Worm (Caenorhabditis elegans): ENCODE data around the gene aos-1.

aos-1 gene

ce11 chrV:10112187-10112586 lies 17.9 kb downstream of the aos-1 start, which contains the start of gene C08B6.3:
TSS of gene C08B6.3 (minus strand) at chrV:10112287.
- TF ChIP-seq nhr-76 (tag; optimal IDR thresholded peaks at IDR 0.05) (no peak), ceh-44 (GFP tag; IDR thresholded peaks at IDR 0.05) (no peak), rbr-2 (tag; optimal IDR thresholded peaks at IDR 0.05) (no peak), T20F7.1 (GFP tag; optimal IDR thresholded peaks at IDR 0.05) (no peak), cey-2 (tag; optimal IDR thresholded peaks at IDR 0.05; ENCODE audit: borderline replicate concordance, insufficient read depth) (no peak), Y105C5A.15 (GFP tag; IDR thresholded peaks at IDR 0.05) (no peak), lin-15B (tag; optimal IDR thresholded peaks at IDR 0.05) (no peak), zip-11 (GFP tag; IDR thresholded peaks at IDR 0.05) (no peak), lin-38 (GFP tag; IDR thresholded peaks at IDR 0.05) (no peak), daf-16 (GFP tag; optimal IDR thresholded peaks at IDR 0.05) (no peak), daf-16 (tag; optimal IDR thresholded peaks at IDR 0.05) (peak; percentile 8), Y48G9A.11 (GFP tag; IDR thresholded peaks at IDR 0.05) (no peak), mxl-3 (GFP tag; optimal IDR thresholded peaks at IDR 0.05) (no peak), mes-2 (tag; optimal IDR thresholded peaks at IDR 0.05; ENCODE audit: poor library complexity, severe bottlenecking) (no peak), set-16 (GFP tag; IDR thresholded peaks at IDR 0.05) (no peak), mep-1 (tag; optimal IDR thresholded peaks at IDR 0.05) (no peak), unc-62 (GFP tag; optimal IDR thresholded peaks at IDR 0.05 in 1 of 2) (peak in 1 of 2 experiments; percentile 18), unc-62 (tag; optimal IDR thresholded peaks at IDR 0.05) (no peak)

ce11 chrV:10111129-10111528 lies 19.0 kb downstream of the aos-1 start:
- no peak for TF ChIP-seq zag-1 (tag; optimal IDR thresholded peaks at IDR 0.05)
- TF ChIP-seq daf-16 (GFP tag; optimal IDR thresholded peaks at IDR 0.05): no peak
- TF ChIP-seq daf-16 (tag; optimal IDR thresholded peaks at IDR 0.05): peak; percentile 53
- no peak for TF ChIP-seq nhr-76 (tag; optimal IDR thresholded peaks at IDR 0.05)
- TF ChIP-seq aha-1 (tag): no peak
- TF ChIP-seq jun-1 (tag; optimal IDR thresholded peaks at IDR 0.05): no peak
- TF ChIP-seq pqm-1 (tag; optimal IDR thresholded peaks at IDR 0.05): peak; percentile 44
- TF ChIP-seq attf-4 (tag; optimal IDR thresholded peaks at IDR 0.05): no peak
- TF ChIP-seq nhr-77 (tag; optimal IDR thresholded peaks at IDR 0.05): no peak
- TF ChIP-seq F10B5.3 (tag; optimal IDR thresholded peaks at IDR 0.05): no peak
- TF ChIP-seq nhr-25 (tag; optimal IDR thresholded peaks at IDR 0.05; ENCODE audit: borderline replicate concordance, insufficient read depth): no peak
- no peak for TF ChIP-seq D1046.2 (GFP tag; IDR thresholded peaks at IDR 0.05)
- no peak for TF ChIP-seq nhr-11 (tag; optimal IDR thresholded peaks at IDR 0.05)
- TF ChIP-seq nhr-28 (tag; optimal IDR thresholded peaks at IDR 0.05): peak; percentile 17

DNA sequence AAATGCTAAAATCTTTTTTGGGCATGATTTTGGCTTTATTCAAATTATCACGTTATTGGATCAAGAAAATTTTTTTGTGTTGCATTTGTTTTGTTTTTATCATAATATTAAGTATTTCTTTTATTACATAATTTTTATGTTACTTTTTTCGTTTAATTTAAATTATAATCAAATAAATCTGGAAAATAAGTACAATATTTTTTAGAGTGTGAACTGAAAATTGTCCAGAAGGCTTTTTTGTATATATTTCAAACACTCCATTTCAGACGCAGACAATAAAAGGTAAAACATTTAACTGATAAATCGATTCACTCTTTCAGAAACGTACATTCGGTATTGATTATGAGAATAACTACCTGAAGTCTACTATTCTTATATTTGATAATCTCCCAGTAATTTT lies 22.8 kb downstream of the aos-1 start, which contains the start of gene C08B6.11:
Gene C08B6.11 (plus strand): TSS at position 301 of the 400 bp plus-strand sequence.
- no peak for TF ChIP-seq ZK337.2 (GFP tag; IDR thresholded peaks at IDR 0.05)
- TF ChIP-seq nhr-41 (GFP tag; IDR thresholded peaks at IDR 0.05): no peak
- TF ChIP-seq ceh-20 (GFP tag; IDR thresholded peaks at IDR 0.05): no peak
- no peak for TF ChIP-seq pha-4 (GFP tag; IDR thresholded peaks at IDR 0.05)
- TF ChIP-seq pha-4 (tag; optimal IDR thresholded peaks at IDR 0.05): no peak
- no peak for TF ChIP-seq nhr-42 (GFP tag; IDR thresholded peaks at IDR 0.05)
- no peak for TF ChIP-seq ctbp-1 (GFP tag; IDR thresholded peaks at IDR 0.05)
- TF ChIP-seq Y5F2A.4 (GFP tag; optimal IDR thresholded peaks at IDR 0.05): no peak
- TF ChIP-seq nhr-77 (tag; optimal IDR thresholded peaks at IDR 0.05): no peak
- no peak for TF ChIP-seq nhr-237 (tag; optimal IDR thresholded peaks at IDR 0.05)
- no peak for TF ChIP-seq snpc-1.2 (GFP tag; IDR thresholded peaks at IDR 0.05)
- TF ChIP-seq hmg-1.1 (GFP tag; IDR thresholded peaks at IDR 0.05): no peak

All from whole organism, L4 larva.